Worm (Caenorhabditis elegans) whole organism, young adult: ENCODE measurements around the gene Y54G2A.76.
A peak's percentile ranks its signal among the peaks of the same experiment; 100 is the strongest.

Source experiments
- B0261.1 ChIP-seq: sonication (generic microtip); optimal IDR thresholded peaks from 2 replicates; lab custom pipeline; 2016; ENCODE audit warnings: mild to moderate bottlenecking, missing genetic modification characterization, moderate library complexity, missing compliant biosample characterization
- D2030.7 ChIP-seq: fragments of 200-800 bp; sonication (Bioruptor generic); IDR thresholded peaks from 2 replicates; pipeline ENCODE4 v1.3.6; 2022; ENCODE audit warnings: missing genetic modification reagents, missing genetic modification characterization, missing compliant biosample characterization
- F39B2.1 ChIP-seq: fragments of 200-800 bp; sonication (Bioruptor generic); IDR thresholded peaks from 2 replicates; pipeline ENCODE4 v1.3.6; 2022; ENCODE audit warnings: missing genetic modification reagents, missing genetic modification characterization, missing compliant biosample characterization
- F49E8.2 ChIP-seq: sonication (generic microtip); optimal IDR thresholded peaks from 3 replicates; lab custom pipeline; 2017; ENCODE audit warnings: missing genetic modification characterization, mild to moderate bottlenecking, missing compliant biosample characterization, antibody characterized with exemption, moderate library complexity; ENCODE audit not compliant: insufficient read depth
- F52B5.7 ChIP-seq: sonication (generic microtip); optimal IDR thresholded peaks from 2 replicates; lab custom pipeline; 2016; ENCODE audit warnings: mild to moderate bottlenecking, missing genetic modification characterization, missing compliant biosample characterization
- Y53G8AR.9 ChIP-seq: fragments of 200-800 bp; sonication (Bioruptor generic); conservative IDR thresholded peaks from 2 replicates; pipeline ENCODE4 v1.3.6; 2022; ENCODE audit warnings: missing genetic modification reagents, missing genetic modification characterization, missing compliant biosample characterization
- Y56A3A.18 ChIP-seq: fragments of 200-800 bp; sonication (Bioruptor generic); IDR thresholded peaks from 2 replicates; pipeline ENCODE4 v1.3.6; 2022; ENCODE audit warnings: missing genetic modification reagents, missing genetic modification characterization, missing compliant biosample characterization
- attf-3 ChIP-seq: fragments of 200-800 bp; sonication (Bioruptor generic); conservative IDR thresholded peaks from 2 replicates; pipeline ENCODE4 v1.3.6; 2022; ENCODE audit warnings: missing genetic modification reagents, missing genetic modification characterization, missing compliant biosample characterization
- attf-5 ChIP-seq: fragments of 200-800 bp; sonication (Bioruptor generic); optimal IDR thresholded peaks from 2 replicates; lab custom pipeline; 2018; ENCODE audit warnings: mild to moderate bottlenecking, missing genetic modification characterization, missing compliant biosample characterization
- bed-2 ChIP-seq: fragments of 200-800 bp; sonication (Bioruptor generic); IDR thresholded peaks from 2 replicates; pipeline ENCODE4 v1.3.6; 2022; ENCODE audit warnings: missing genetic modification reagents, missing genetic modification characterization, missing compliant biosample characterization
- ccch-3 ChIP-seq: fragments of 200-800 bp; sonication (Bioruptor generic); optimal IDR thresholded peaks from 2 replicates; lab custom pipeline; 2018; ENCODE audit warnings: mild to moderate bottlenecking, missing genetic modification characterization, missing compliant biosample characterization
- cebp-1 ChIP-seq, 2 experiments: fragments of 200-800 bp in 1 of 2; sonication (Bioruptor generic) in 1 of 2; sonication (generic microtip) in 1 of 2; IDR thresholded peaks in 1 of 2; optimal IDR thresholded peaks in 1 of 2; 2 replicates each; pipeline versions ENCODE4 v1.3.6 to Lab custom; 2017 to 2022; ENCODE audit warnings: missing compliant biosample characterization in 2 of 2, missing genetic modification characterization in 2 of 2, mild to moderate bottlenecking in 1 of 2, missing genetic modification reagents in 1 of 2, moderate library complexity in 1 of 2
- cebp-2 ChIP-seq: fragments of 200-800 bp; sonication (Bioruptor generic); IDR thresholded peaks from 2 replicates; pipeline ENCODE4 v1.3.6; 2022; ENCODE audit warnings: missing genetic modification characterization, missing compliant biosample characterization
- ceh-58 ChIP-seq: fragments of 200-800 bp; sonication (Bioruptor generic); IDR thresholded peaks from 2 replicates; pipeline ENCODE4 v1.3.6; 2022; ENCODE audit warnings: missing genetic modification characterization, missing compliant biosample characterization
- ceh-91 ChIP-seq: fragments of 200-800 bp; sonication (Bioruptor generic); IDR thresholded peaks from 2 replicates; pipeline ENCODE4 v1.3.6; 2022; ENCODE audit warnings: missing genetic modification reagents, missing genetic modification characterization, missing compliant biosample characterization
- die-1 ChIP-seq: sonication (generic microtip); optimal IDR thresholded peaks from 2 replicates; lab custom pipeline; 2016; ENCODE audit warnings: missing genotype, mild to moderate bottlenecking, missing genetic modification characterization, missing compliant biosample characterization
- dpff-1 ChIP-seq: sonication (generic microtip); optimal IDR thresholded peaks from 2 replicates; lab custom pipeline; 2017; ENCODE audit warnings: mild to moderate bottlenecking, missing genetic modification characterization, missing compliant biosample characterization
- egl-44 ChIP-seq: fragments of 200-800 bp; sonication (Bioruptor generic); IDR thresholded peaks from 2 replicates; pipeline ENCODE4 v1.3.6; 2022; ENCODE audit warnings: missing genetic modification reagents, missing genetic modification characterization, missing compliant biosample characterization
- ekl-4 ChIP-seq: fragments of 200-800 bp; sonication (Bioruptor generic); IDR thresholded peaks from 2 replicates; pipeline ENCODE4 v1.3.6; 2022; ENCODE audit warnings: missing genetic modification reagents, missing genetic modification characterization, missing compliant biosample characterization
- ets-4 ChIP-seq: fragments of 200-800 bp; sonication (Bioruptor generic); optimal IDR thresholded peaks from 2 replicates; lab custom pipeline; 2018; ENCODE audit warnings: mild to moderate bottlenecking, missing genetic modification characterization, missing compliant biosample characterization
- hmg-1.2 ChIP-seq: fragments of 200-800 bp; sonication (Bioruptor generic); IDR thresholded peaks from 2 replicates; pipeline ENCODE4 v1.3.6; 2022; ENCODE audit warnings: missing genetic modification reagents, missing genetic modification characterization, missing compliant biosample characterization
- lin-26 ChIP-seq: fragments of 200-800 bp; sonication (Bioruptor generic); IDR thresholded peaks from 2 replicates; pipeline ENCODE4 v1.3.6; 2022; ENCODE audit warnings: missing genetic modification reagents, missing genetic modification characterization, missing compliant biosample characterization
- lsy-27 ChIP-seq: sonication (generic microtip); optimal IDR thresholded peaks from 2 replicates; lab custom pipeline; 2017; ENCODE audit warnings: missing genetic modification characterization, mild to moderate bottlenecking, missing compliant biosample characterization, antibody characterized with exemption, missing genotype, borderline replicate concordance; ENCODE audit not compliant: insufficient read depth
- nfya-1 ChIP-seq: sonication (generic microtip); optimal IDR thresholded peaks from 2 replicates; lab custom pipeline; 2017; ENCODE audit warnings: antibody characterized with exemption, missing compliant biosample characterization, missing genetic modification characterization, borderline replicate concordance; ENCODE audit not compliant: insufficient read depth
- nfyb-1 ChIP-seq: fragments of 200-800 bp; sonication (Bioruptor generic); IDR thresholded peaks from 2 replicates; pipeline ENCODE4 v1.3.6; 2022; ENCODE audit warnings: missing genetic modification reagents, missing genetic modification characterization, missing compliant biosample characterization
- nhr-80 ChIP-seq: sonication (generic microtip); optimal IDR thresholded peaks from 2 replicates; lab custom pipeline; 2016; ENCODE audit warnings: missing genetic modification characterization, missing compliant biosample characterization
- rcor-1 ChIP-seq: fragments of 200-800 bp; sonication (Bioruptor generic); IDR thresholded peaks from 2 replicates; pipeline ENCODE4 v1.3.6; 2022; ENCODE audit warnings: missing genetic modification reagents, missing genetic modification characterization, missing compliant biosample characterization
- snpc-1.1 ChIP-seq: sonication (generic microtip); optimal IDR thresholded peaks from 2 replicates; lab custom pipeline; 2017; ENCODE audit warnings: missing genetic modification characterization, mild to moderate bottlenecking, missing compliant biosample characterization, antibody characterized with exemption, moderate library complexity, missing genotype, missing genetic modification reagents; ENCODE audit not compliant: insufficient read depth
- snpc-3.4 ChIP-seq: sonication (generic microtip); optimal IDR thresholded peaks from 2 replicates; lab custom pipeline; 2017; ENCODE audit warnings: missing genetic modification characterization, mild to moderate bottlenecking, missing compliant biosample characterization, antibody characterized with exemption, moderate library complexity, missing genotype, missing genetic modification reagents
- snpc-4 ChIP-seq, 5 experiments: fragments of 150-350 bp in 1 of 5; sonication (generic microtip) in 4 of 5; optimal IDR thresholded peaks; 2 replicates each; lab custom pipeline; 2014 to 2018; ENCODE audit warnings: missing genetic modification characterization in 5 of 5, missing biosample characterization in 3 of 5, antibody characterized with exemption in 2 of 5, mild to moderate bottlenecking in 2 of 5, missing compliant biosample characterization in 2 of 5, missing genotype in 2 of 5, moderate library complexity in 2 of 5, missing genetic modification reagents in 1 of 5
- somi-1 ChIP-seq: fragments of 200-800 bp; sonication (Bioruptor generic); optimal IDR thresholded peaks from 2 replicates; lab custom pipeline; 2018; ENCODE audit warnings: mild to moderate bottlenecking, missing genetic modification characterization, missing compliant biosample characterization
- unc-130 ChIP-seq: sonication (generic microtip); optimal IDR thresholded peaks from 2 replicates; lab custom pipeline; 2016; ENCODE audit warnings: missing genetic modification reagents, missing genetic modification characterization, missing compliant biosample characterization
- xnd-1 ChIP-seq: sonication (generic microtip); optimal IDR thresholded peaks from 2 replicates; lab custom pipeline; 2016; ENCODE audit warnings: missing genotype, missing genetic modification reagents, missing genetic modification characterization, missing compliant biosample characterization
- zfh-2 ChIP-seq: fragments of 200-800 bp; sonication (Bioruptor generic); conservative IDR thresholded peaks from 2 replicates; pipeline ENCODE4 v1.3.6; 2022; ENCODE audit warnings: missing genetic modification reagents, missing genetic modification characterization, missing compliant biosample characterization
- zim-3 ChIP-seq: sonication (generic microtip); optimal IDR thresholded peaks from 2 replicates; lab custom pipeline; 2017; ENCODE audit warnings: mild to moderate bottlenecking, missing genetic modification characterization, moderate library complexity, missing compliant biosample characterization
- ztf-18 ChIP-seq: sonication (generic microtip); optimal IDR thresholded peaks from 2 replicates; lab custom pipeline; 2016; ENCODE audit warnings: missing genotype, mild to moderate bottlenecking, missing genetic modification characterization, missing compliant biosample characterization

Gene Y54G2A.76

ce11 chrIV:2843882-2844281, 34.7 kb downstream of the Y54G2A.76 start, which contains the start of gene Y54G2A.15:
Gene Y54G2A.15, minus strand, starts transcription at chrIV:2843982.
- TF ChIP-seq lsy-27 (tag; lab: Kevin White, UChicago) (no peak), nfyb-1 (GFP tag; lab: Robert Waterston, UW) (no peak), egl-44 (GFP tag; lab: Robert Waterston, UW) (no peak), attf-5 (GFP tag; lab: Kevin White, UChicago) (no peak), zim-3 (tag; lab: Kevin White, UChicago) (no peak), attf-3 (GFP tag; lab: Robert Waterston, UW) (no peak), F49E8.2 (tag; lab: Kevin White, UChicago) (no peak), somi-1 (GFP tag; lab: Kevin White, UChicago) (no peak), dpff-1 (tag; lab: Kevin White, UChicago) (no peak), unc-130 (GFP tag; lab: Kevin White, UChicago) (no peak), F39B2.1 (GFP tag; lab: Robert Waterston, UW) (no peak), zfh-2 (no peak), ccch-3 (GFP tag; lab: Kevin White, UChicago) (no peak), ceh-91 (no peak), snpc-3.4 (tag; lab: Kevin White, UChicago) (no peak)

ce11 chrIV:2846264-2846663, 37.1 kb downstream of the Y54G2A.76 start, which contains the start of gene Y54G2A.40:
Gene Y54G2A.40, plus strand, starts transcription at chrIV:2846476.
- TF ChIP-seq hmg-1.2 (GFP tag; lab: Robert Waterston, UW) (peak; percentile 58), attf-5 (GFP tag; lab: Kevin White, UChicago) (peak; percentile 55), nhr-80 (tag; lab: Kevin White, UChicago) (peak; percentile 6), nfya-1 (tag; lab: Kevin White, UChicago) (no peak), xnd-1 (no peak)

ce11 chrIV:2849269-2849668, 40.1 kb downstream of the Y54G2A.76 start:
- TF ChIP-seq ceh-58 (GFP tag; lab: Robert Waterston, UW), result no peak
- no peak for TF ChIP-seq hmg-1.2 (GFP tag; lab: Robert Waterston, UW)
- TF ChIP-seq cebp-2 (GFP tag; lab: Robert Waterston, UW), result 0 out of 2 replicates have a peak, but pooled peaks have one; percentile 26
- no peak for TF ChIP-seq ets-4
- no peak for TF ChIP-seq snpc-4 (GFP tag; optimal IDR thresholded peaks at IDR 0.05; lab: Kevin White, UChicago)
- peak in 1 of 4 experiments; percentile 78 for TF ChIP-seq snpc-4 (tag; optimal IDR thresholded peaks at IDR 0.05; lab: Kevin White, UChicago)
- no peak for TF ChIP-seq bed-2 (GFP tag; lab: Robert Waterston, UW)
- peak; percentile 64 for TF ChIP-seq zfh-2

- TF ChIP-seq lin-26 (GFP tag; lab: Robert Waterston, UW) (no peak), rcor-1 (GFP tag; lab: Robert Waterston, UW) (no peak), hmg-1.2 (GFP tag; lab: Robert Waterston, UW) (no peak), nhr-80 (tag; lab: Kevin White, UChicago) (no peak), die-1 (tag; lab: Kevin White, UChicago) (no peak), Y56A3A.18 (no peak), F52B5.7 (no peak), attf-5 (GFP tag; lab: Kevin White, UChicago) (no peak), Y53G8AR.9 (GFP tag; lab: Robert Waterston, UW) (no peak), F49E8.2 (tag; lab: Kevin White, UChicago) (no peak), somi-1 (GFP tag; lab: Kevin White, UChicago) (no peak), snpc-1.1 (tag; lab: Kevin White, UChicago) (no peak), B0261.1 (tag; lab: Kevin White, UChicago) (no peak), F39B2.1 (GFP tag; lab: Robert Waterston, UW) (no peak), ztf-18 (no peak), unc-130 (GFP tag; lab: Kevin White, UChicago) (no peak), D2030.7 (GFP tag; lab: Robert Waterston, UW) (no peak), cebp-1 (GFP tag; IDR thresholded peaks at IDR 0.05; lab: Robert Waterston, UW) (no peak), cebp-1 (tag; optimal IDR thresholded peaks at IDR 0.05; lab: Kevin White, UChicago) (no peak), attf-3 (GFP tag; lab: Robert Waterston, UW) (no peak), ekl-4 (no peak)
These were observed 41.4 kb downstream of the Y54G2A.76 start, which contains the start of gene clec-85 for ce11 chrIV:2850586-2850985. Gene clec-85, plus strand, starts transcription at chrIV:2850886.
